Fruit fly (Drosophila melanogaster) whole organism, embryonic: ENCODE measurements around the gene CG7675.

ENCODE experiments used
- C15 ChIP-seq: fragments of 200-800 bp; sonication (Bioruptor generic); IDR thresholded peaks from 3 replicates; pipeline ENCODE4 v1.3.6; 2022; ENCODE audit warnings: missing biosample characterization, missing genetic modification characterization
- CG10321 ChIP-seq: fragments of 200-800 bp; sonication (Bioruptor generic); IDR thresholded peaks from 2 replicates; pipeline ENCODE4 v1.3.6; 2022; ENCODE audit warnings: missing biosample characterization, missing genetic modification characterization
- CG10654 ChIP-seq: fragments of 200-800 bp; sonication (Bioruptor generic); optimal IDR thresholded peaks from 2 replicates; lab custom pipeline; 2016; ENCODE audit warnings: missing biosample characterization, missing genetic modification characterization
- CG11695 ChIP-seq: fragments of 200-800 bp; sonication (Bioruptor generic); IDR thresholded peaks from 3 replicates; pipeline ENCODE4 v1.3.6; 2022; ENCODE audit warnings: missing biosample characterization, missing genetic modification characterization
- CG12219 ChIP-seq: fragments of 200-800 bp; sonication (Bioruptor generic); optimal IDR thresholded peaks from 3 replicates; lab custom pipeline; 2018; ENCODE audit warnings: missing biosample characterization, mild to moderate bottlenecking, missing genetic modification characterization
- CG15073 ChIP-seq: fragments of 200-800 bp; sonication (Bioruptor generic); optimal IDR thresholded peaks from 2 replicates; lab custom pipeline; 2016; ENCODE audit warnings: missing biosample characterization, missing genetic modification characterization
- CG1647 ChIP-seq: fragments of 200-800 bp; sonication (Bioruptor generic); optimal IDR thresholded peaks from 3 replicates; lab custom pipeline; 2016; ENCODE audit warnings: missing biosample characterization, missing genetic modification characterization
- CG17568 ChIP-seq: fragments of 200-800 bp; sonication (Bioruptor generic); optimal IDR thresholded peaks from 2 replicates; lab custom pipeline; 2018; ENCODE audit warnings: missing biosample characterization, mild to moderate bottlenecking, missing genetic modification characterization, moderate library complexity
- CG31365 ChIP-seq: fragments of 200-800 bp; sonication (Bioruptor generic); optimal IDR thresholded peaks from 2 replicates; lab custom pipeline; 2018; ENCODE audit warnings: missing biosample characterization, mild to moderate bottlenecking, missing genetic modification characterization
- CG32772 ChIP-seq: fragments of 200-800 bp; sonication (Bioruptor generic); IDR thresholded peaks from 2 replicates; pipeline ENCODE4 v1.3.6; 2022; ENCODE audit warnings: missing biosample characterization, missing genetic modification characterization
- CG34224 ChIP-seq: fragments of 200-800 bp; sonication (Bioruptor generic); IDR thresholded peaks from 3 replicates; pipeline ENCODE4 v1.3.6; 2022; ENCODE audit warnings: missing biosample characterization, missing genetic modification characterization; ENCODE audit not compliant: partially characterized antibody
- CG34376 ChIP-seq: fragments of 200-800 bp; sonication (Bioruptor generic); optimal IDR thresholded peaks from 2 replicates; lab custom pipeline; 2018; ENCODE audit warnings: missing biosample characterization, mild to moderate bottlenecking, missing genetic modification characterization
- CG3838 ChIP-seq: fragments of 200-800 bp; sonication (Bioruptor generic); optimal IDR thresholded peaks from 3 replicates; lab custom pipeline; 2016; ENCODE audit warnings: missing biosample characterization, missing genetic modification characterization
- CG42726 ChIP-seq: fragments of 200-800 bp; sonication (Bioruptor generic); IDR thresholded peaks from 2 replicates; pipeline ENCODE4 v1.3.6; 2022; ENCODE audit warnings: missing biosample characterization, missing genetic modification characterization; ENCODE audit not compliant: partially characterized antibody
- CG4360 ChIP-seq: fragments of 200-800 bp; sonication (Bioruptor generic); IDR thresholded peaks from 2 replicates; pipeline ENCODE4 v1.3.6; 2022; ENCODE audit warnings: missing biosample characterization, missing genetic modification characterization
- CG6175 ChIP-seq: fragments of 200-800 bp; sonication (Bioruptor generic); IDR thresholded peaks from 3 replicates; pipeline ENCODE4 v1.3.6; 2022; ENCODE audit warnings: missing biosample characterization, missing genetic modification characterization
- CG6272 ChIP-seq: fragments of 200-800 bp; sonication (Bioruptor generic); IDR thresholded peaks from 2 replicates; pipeline ENCODE4 v1.3.6; 2022; ENCODE audit warnings: missing biosample characterization, missing genetic modification characterization
- CG6765 ChIP-seq: fragments of 200-800 bp; sonication (Bioruptor generic); optimal IDR thresholded peaks from 3 replicates; lab custom pipeline; 2017; ENCODE audit warnings: missing biosample characterization, mild to moderate bottlenecking, missing genetic modification characterization
- CG7372 ChIP-seq: fragments of 200-800 bp; sonication (Bioruptor generic); IDR thresholded peaks from 2 replicates; pipeline ENCODE4 v1.3.6; 2022; ENCODE audit warnings: missing biosample characterization, missing genetic modification characterization
- CG7987 ChIP-seq: fragments of 200-800 bp; sonication (Bioruptor generic); optimal IDR thresholded peaks from 2 replicates; lab custom pipeline; 2018; ENCODE audit warnings: missing biosample characterization, mild to moderate bottlenecking, missing genetic modification characterization, moderate library complexity
- CG9609 ChIP-seq: fragments of 200-800 bp; sonication (Bioruptor generic); optimal IDR thresholded peaks from 3 replicates; lab custom pipeline; 2016; ENCODE audit warnings: missing biosample characterization, missing genetic modification characterization
- Drgx ChIP-seq: fragments of 200-800 bp; sonication (Bioruptor generic); IDR thresholded peaks from 2 replicates; pipeline ENCODE4 v1.3.6; 2022; ENCODE audit warnings: missing biosample characterization, missing genetic modification characterization
- GATAe ChIP-seq: fragments of 200-800 bp; sonication (Bioruptor generic); conservative IDR thresholded peaks from 2 replicates; pipeline ENCODE4 v1.3.6; 2022; ENCODE audit warnings: missing biosample characterization, missing genetic modification characterization
- Gsc ChIP-seq: fragments of 200-800 bp; sonication (Bioruptor generic); IDR thresholded peaks from 2 replicates; pipeline ENCODE4 v1.3.6; 2022; ENCODE audit warnings: missing biosample characterization, missing genetic modification characterization
- Hey ChIP-seq: fragments of 200-800 bp; sonication (Bioruptor generic); optimal IDR thresholded peaks from 3 replicates; lab custom pipeline; 2018; ENCODE audit warnings: missing biosample characterization, mild to moderate bottlenecking, missing genetic modification characterization
- Lhr ChIP-seq: fragments of 200-800 bp; sonication (Bioruptor generic); optimal IDR thresholded peaks from 3 replicates; lab custom pipeline; 2017; ENCODE audit warnings: mild to moderate bottlenecking, missing biosample characterization, missing genetic modification reagents, missing genetic modification characterization
- MTF-1 ChIP-seq: fragments of 200-800 bp; sonication (Bioruptor generic); optimal IDR thresholded peaks from 2 replicates; lab custom pipeline; 2018; ENCODE audit warnings: missing biosample characterization, mild to moderate bottlenecking, missing genetic modification characterization, borderline replicate concordance
- Max ChIP-seq: fragments of 200-800 bp; sonication (Bioruptor generic); optimal IDR thresholded peaks from 2 replicates; lab custom pipeline; 2016; ENCODE audit warnings: missing biosample characterization, mild to moderate bottlenecking, missing genetic modification characterization
- Meics ChIP-seq: fragments of 200-800 bp; sonication (Bioruptor generic); optimal IDR thresholded peaks from 2 replicates; lab custom pipeline; 2017; ENCODE audit warnings: missing biosample characterization, mild to moderate bottlenecking, missing genetic modification characterization
- Mrtf ChIP-seq: fragments of 200-800 bp; sonication (Bioruptor generic); IDR thresholded peaks from 3 replicates; pipeline ENCODE4 v1.3.6; 2022; ENCODE audit warnings: missing biosample characterization, missing genetic modification characterization
- Rfx ChIP-seq: fragments of 200-800 bp; sonication (Bioruptor generic); IDR thresholded peaks from 2 replicates; pipeline ENCODE4 v1.3.6; 2022; ENCODE audit warnings: missing biosample characterization, missing genetic modification characterization
- Scr ChIP-seq: fragments of 200-800 bp; sonication (Bioruptor generic); IDR thresholded peaks from 2 replicates; pipeline ENCODE4 v1.3.6; 2022; ENCODE audit warnings: missing biosample characterization, missing genetic modification characterization; ENCODE audit not compliant: partially characterized antibody
- Xbp1 ChIP-seq: fragments of 200-800 bp; sonication (Bioruptor generic); optimal IDR thresholded peaks from 3 replicates; lab custom pipeline; 2016; ENCODE audit warnings: missing biosample characterization, mild to moderate bottlenecking, missing genetic modification characterization
- amos ChIP-seq: fragments of 200-800 bp; sonication (Bioruptor generic); IDR thresholded peaks from 2 replicates; pipeline ENCODE4 v1.3.6; 2022; ENCODE audit warnings: missing biosample characterization, missing genetic modification characterization; ENCODE audit not compliant: partially characterized antibody
- btn ChIP-seq: fragments of 200-800 bp; sonication (Bioruptor generic); optimal IDR thresholded peaks from 2 replicates; lab custom pipeline; 2016; ENCODE audit warnings: missing biosample characterization, missing genetic modification characterization
- cg ChIP-seq: fragments of 200-800 bp; sonication (Bioruptor generic); optimal IDR thresholded peaks from 3 replicates; lab custom pipeline; 2019; ENCODE audit warnings: missing biosample characterization, mild to moderate bottlenecking, missing genetic modification characterization, moderate library complexity
- chinmo ChIP-seq: fragments of 200-800 bp; sonication (Bioruptor generic); IDR thresholded peaks from 4 replicates; pipeline ENCODE4 v1.3.6; 2022; ENCODE audit warnings: missing biosample characterization, missing genetic modification characterization; ENCODE audit not compliant: partially characterized antibody
- crol ChIP-seq: fragments of 200-800 bp; sonication (Bioruptor generic); IDR thresholded peaks from 2 replicates; pipeline ENCODE4 v1.3.6; 2022; ENCODE audit warnings: missing biosample characterization, missing genetic modification characterization
- dpn ChIP-seq, 2 experiments: fragments of 200-800 bp; sonication (Bioruptor generic); optimal IDR thresholded peaks; 3 replicates each; lab custom pipeline; 2016; ENCODE audit warnings: missing biosample characterization in 2 of 2, missing genetic modification characterization in 2 of 2
- dysf ChIP-seq: fragments of 200-800 bp; sonication (Bioruptor generic); IDR thresholded peaks from 3 replicates; pipeline ENCODE4 v1.3.6; 2022; ENCODE audit warnings: missing biosample characterization, missing genetic modification characterization
- gcm ChIP-seq: fragments of 200-800 bp; sonication (Bioruptor generic); optimal IDR thresholded peaks from 2 replicates; lab custom pipeline; 2019; ENCODE audit warnings: missing biosample characterization, mild to moderate bottlenecking, missing genetic modification characterization, moderate library complexity
- klu ChIP-seq: fragments of 200-800 bp; sonication (Bioruptor generic); IDR thresholded peaks from 2 replicates; pipeline ENCODE4 v1.3.6; 2022; ENCODE audit warnings: missing biosample characterization, missing genetic modification characterization
- lmd ChIP-seq: fragments of 200-800 bp; sonication (Bioruptor generic); IDR thresholded peaks from 2 replicates; pipeline ENCODE4 v1.3.6; 2022; ENCODE audit warnings: missing biosample characterization, missing genetic modification characterization
- luna ChIP-seq: fragments of 200-800 bp; sonication (Bioruptor generic); optimal IDR thresholded peaks from 2 replicates; lab custom pipeline; 2016; ENCODE audit warnings: missing biosample characterization, missing genetic modification characterization
- repo ChIP-seq: fragments of 200-800 bp; sonication (Bioruptor generic); optimal IDR thresholded peaks from 2 replicates; lab custom pipeline; 2016; ENCODE audit warnings: missing biosample characterization, missing genetic modification characterization
- sd ChIP-seq: fragments of 200-800 bp; sonication (Bioruptor generic); optimal IDR thresholded peaks from 3 replicates; lab custom pipeline; 2018; ENCODE audit warnings: missing biosample characterization, mild to moderate bottlenecking, missing genetic modification characterization, moderate library complexity
- seq ChIP-seq: fragments of 200-800 bp; sonication (Bioruptor generic); IDR thresholded peaks from 2 replicates; pipeline ENCODE4 v1.3.6; 2022; ENCODE audit warnings: missing biosample characterization, missing genetic modification characterization
- ssp ChIP-seq: fragments of 200-800 bp; sonication (Bioruptor generic); IDR thresholded peaks from 2 replicates; pipeline ENCODE4 v1.3.6; 2022; ENCODE audit warnings: missing biosample characterization, missing genetic modification characterization
- sug ChIP-seq: fragments of 200-800 bp; optimal IDR thresholded peaks from 2 replicates; lab custom pipeline; 2019; ENCODE audit warnings: missing biosample characterization, mild to moderate bottlenecking, missing genetic modification characterization, moderate library complexity
- unpg ChIP-seq: fragments of 200-800 bp; sonication (Bioruptor generic); optimal IDR thresholded peaks from 3 replicates; lab custom pipeline; 2018; ENCODE audit warnings: missing biosample characterization, mild to moderate bottlenecking, missing genetic modification characterization, moderate library complexity
- vvl ChIP-seq: fragments of 200-800 bp; sonication (Bioruptor generic); IDR thresholded peaks from 2 replicates; pipeline ENCODE4 v1.3.6; 2022; ENCODE audit warnings: missing biosample characterization, missing genetic modification characterization
- zen ChIP-seq: fragments of 200-800 bp; sonication (Bioruptor generic); optimal IDR thresholded peaks from 3 replicates; lab custom pipeline; 2018; ENCODE audit warnings: missing biosample characterization, mild to moderate bottlenecking, missing genetic modification characterization, moderate library complexity

CG7675 gene

DNA sequence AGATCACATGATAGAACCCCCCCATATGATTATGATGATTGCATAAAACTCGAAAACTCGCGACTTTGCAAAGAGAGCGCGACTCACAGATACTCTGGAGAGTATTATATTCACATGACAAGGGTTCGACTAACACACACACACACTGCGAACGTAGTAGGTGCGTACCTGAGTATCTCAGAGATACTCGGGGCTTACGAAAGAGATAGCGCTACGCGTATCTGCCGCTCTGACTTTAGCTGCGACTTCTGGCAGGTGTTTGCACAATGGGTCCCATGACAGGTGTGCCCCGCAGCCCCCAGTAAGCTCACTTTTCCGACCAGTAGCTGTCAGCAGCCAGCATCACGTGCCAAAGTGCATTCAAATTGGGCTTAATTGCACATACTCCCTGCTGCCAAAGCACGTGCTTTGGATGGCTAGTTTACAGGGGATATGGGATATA, 17.5 kb upstream of the CG7675 start (continued):
- TF ChIP-seq luna (GFP tag; lab: Kevin White, UChicago) (no peak), Scr (no peak), Hey (tag; lab: Kevin White, UChicago) (no peak), amos (GFP tag; lab: Robert Waterston, UW) (no peak), zen (tag; lab: Kevin White, UChicago) (no peak), Gsc (GFP tag; lab: Robert Waterston, UW) (no peak), GATAe (GFP tag; lab: Robert Waterston, UW) (0 out of 2 replicates have a peak, but pooled peaks have one; percentile 9), CG7372 (GFP tag; lab: Robert Waterston, UW) (no peak), CG7987 (GFP tag; lab: Kevin White, UChicago) (no peak), CG42726 (GFP tag; lab: Robert Waterston, UW) (no peak), lmd (GFP tag; lab: Robert Waterston, UW) (no peak), CG9609 (GFP tag; lab: Kevin White, UChicago) (no peak), gcm (GFP tag; lab: Kevin White, UChicago) (no peak), CG12219 (GFP tag; lab: Kevin White, UChicago) (no peak), chinmo (peak; percentile 81; the same call in 2 of the 4 replicates), seq (no peak), Meics (GFP tag; lab: Kevin White, UChicago) (no peak), Lhr (no peak), Rfx (GFP tag; lab: Robert Waterston, UW) (peak; percentile 5; the same call in 1 of the 2 replicates), repo (no peak), MTF-1 (GFP tag; lab: Kevin White, UChicago) (no peak), C15 (GFP tag; lab: Robert Waterston, UW) (no peak), unpg (GFP tag; lab: Kevin White, UChicago) (no peak), CG10654 (no peak), CG32772 (no peak), cg (peak; percentile 66), vvl (GFP tag; lab: Robert Waterston, UW) (peak; percentile 33; the same call in 1 of the 2 replicates), klu (GFP tag; lab: Robert Waterston, UW) (no peak), Xbp1 (GFP tag; lab: Kevin White, UChicago) (no peak), CG6765 (GFP tag; lab: Kevin White, UChicago) (no peak), CG1647 (GFP tag; lab: Kevin White, UChicago) (no peak), ssp (no peak), btn (GFP tag; lab: Kevin White, UChicago) (no peak), Mrtf (GFP tag; lab: Robert Waterston, UW) (no peak), CG3838 (GFP tag; lab: Kevin White, UChicago) (no peak), CG31365 (tag; lab: Kevin White, UChicago) (no peak), CG6175 (no peak), CG17568 (GFP tag; lab: Kevin White, UChicago) (no peak), CG10321 (GFP tag; lab: Robert Waterston, UW) (no peak), sug (peak; percentile 21), CG6272 (GFP tag; lab: Robert Waterston, UW) (no peak), dpn (GFP tag; optimal IDR thresholded peaks at IDR 0.05; lab: Kevin White, UChicago) (no peak), crol (GFP tag; lab: Robert Waterston, UW) (peak; percentile 47; the same call in 1 of the 2 replicates), CG34376 (GFP tag; lab: Kevin White, UChicago) (no peak), CG15073 (GFP tag; lab: Kevin White, UChicago) (no peak), dysf (no peak), CG4360 (GFP tag; lab: Robert Waterston, UW) (no peak), sd (tag; lab: Kevin White, UChicago) (no peak), Max (GFP tag; lab: Kevin White, UChicago) (no peak), CG34224 (GFP tag; lab: Robert Waterston, UW) (no peak), CG11695 (no peak), Drgx (GFP tag; lab: Robert Waterston, UW) (no peak)
